ENCODE assay signal across 4 fruit fly cellular contexts in the genomic region with DNA sequence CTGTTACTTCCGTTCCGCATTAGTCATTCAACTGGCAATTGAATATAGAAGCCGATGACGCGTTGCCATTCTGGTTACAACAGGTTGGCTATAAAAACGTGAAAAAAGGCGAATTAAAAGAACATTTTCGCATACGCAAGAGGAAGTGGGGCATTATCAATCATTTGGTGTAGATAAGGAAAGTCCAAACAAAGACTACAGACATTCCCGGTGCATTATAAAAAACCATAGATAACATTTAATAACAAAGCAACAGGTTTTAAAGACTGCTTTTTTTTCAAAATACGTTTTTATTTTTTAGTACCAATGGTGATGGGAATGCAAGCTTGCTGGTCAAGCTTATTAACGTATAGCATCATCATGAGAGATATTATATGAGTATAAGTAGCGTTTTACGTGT.
TF ChIP-seq lines count a peak whose summit lies in the region.

No protein-coding gene starts in this region.

- TF ChIP-seq CTCF in whole organism, embryonic (GFP tag; optimal IDR thresholded peaks at IDR 0.05; lab: Kevin White, UChicago), result no peak

TF ChIP-seq in whole organism, adult, 20 proteins besides CTCF, POLR2A, EP300 and RAD21:
- TF ChIP-seq CG12768 (GFP tag; optimal IDR thresholded peaks at IDR 0.05; lab: Kevin White, UChicago) (peak; percentile 2), kay (GFP tag; lab: Kevin White, UChicago; ENCODE audit: borderline replicate concordance) (peak; percentile 97), CG7045 (GFP tag; optimal IDR thresholded peaks at IDR 0.05; lab: Kevin White, UChicago) (no peak), ovo (GFP tag; optimal IDR thresholded peaks at IDR 0.05; lab: Kevin White, UChicago) (no peak)

TF ChIP-seq in whole organism, embryonic, 481 proteins besides CTCF, POLR2A, EP300 and RAD21:
- TF ChIP-seq ato (GFP tag; IDR thresholded peaks at IDR 0.05; lab: Robert Waterston, UW; ENCODE audit: partially characterized antibody) (no peak), sd (tag; optimal IDR thresholded peaks at IDR 0.05; lab: Kevin White, UChicago) (peak; percentile 0)

TF ChIP-seq in whole organism, prepupa, 60 proteins besides CTCF, POLR2A, EP300 and RAD21:
- TF ChIP-seq vri (GFP tag; optimal IDR thresholded peaks at IDR 0.05; lab: Kevin White, UChicago) (peak; percentile 67), Sox14 (GFP tag; optimal IDR thresholded peaks at IDR 0.05; lab: Kevin White, UChicago) (peak; percentile 18), cyc (GFP tag; optimal IDR thresholded peaks at IDR 0.05; lab: Kevin White, UChicago) (no peak), Eip78C (GFP tag; lab: Kevin White, UChicago) (peak; percentile 53), svp (GFP tag; lab: Kevin White, UChicago) (peak; percentile 22)

TF ChIP-seq in whole organism, wandering third instar larva, 38 proteins besides CTCF, POLR2A, EP300 and RAD21:
- no peak for TF ChIP-seq Hr83 (GFP tag; optimal IDR thresholded peaks at IDR 0.05; lab: Kevin White, UChicago; ENCODE audit: poor library complexity, severe bottlenecking)
- TF ChIP-seq woc (GFP tag; optimal IDR thresholded peaks at IDR 0.05; lab: Kevin White, UChicago), result no peak
- peak; percentile 25 for TF ChIP-seq sage (GFP tag; optimal IDR thresholded peaks at IDR 0.05; lab: Kevin White, UChicago)
- TF ChIP-seq Rel (GFP tag; optimal IDR thresholded peaks at IDR 0.05; lab: Kevin White, UChicago), result no peak
- peak; percentile 55 for TF ChIP-seq Rel (tag; optimal IDR thresholded peaks at IDR 0.05; lab: Kevin White, UChicago)
